Worm (Caenorhabditis elegans) whole organism, L2 larva: ENCODE measurements around the gene srbc-6.

Source experiments
- C34F6.9 ChIP-seq: fragments of 150-350 bp; optimal IDR thresholded peaks from 2 replicates; lab custom pipeline; 2014; ENCODE audit warnings: missing biosample characterization, missing genetic modification characterization
- ZK546.5 ChIP-seq: sonication (generic microtip); optimal IDR thresholded peaks from 2 replicates; lab custom pipeline; 2017; ENCODE audit warnings: missing biosample characterization, missing genetic modification characterization
- alr-1 ChIP-seq: fragments of 150-350 bp; optimal IDR thresholded peaks from 2 replicates; lab custom pipeline; 2014; ENCODE audit warnings: missing biosample characterization, missing genetic modification characterization
- aly-2 ChIP-seq: fragments of 150-350 bp; optimal IDR thresholded peaks from 2 replicates; lab custom pipeline; 2014; ENCODE audit warnings: missing biosample characterization, missing genetic modification characterization
- crh-2 ChIP-seq: sonication (generic microtip); optimal IDR thresholded peaks from 2 replicates; lab custom pipeline; 2017; ENCODE audit warnings: missing biosample characterization, missing genetic modification characterization
- egl-27 ChIP-seq: sonication (generic microtip); optimal IDR thresholded peaks from 3 replicates; lab custom pipeline; 2017; ENCODE audit warnings: missing biosample characterization, missing genetic modification reagents, missing genetic modification characterization
- fos-1 ChIP-seq: fragments of 150-350 bp; optimal IDR thresholded peaks from 2 replicates; lab custom pipeline; 2014; ENCODE audit warnings: missing biosample characterization, missing genetic modification characterization
- lsy-2 ChIP-seq, 2 experiments: fragments of 150-350 bp in 1 of 2; sonication (generic microtip) in 1 of 2; optimal IDR thresholded peaks; 2 replicates each; lab custom pipeline; 2014 to 2017; ENCODE audit warnings: missing biosample characterization in 2 of 2, missing genetic modification characterization in 2 of 2
- mab-5 ChIP-seq: fragments of 150-350 bp; optimal IDR thresholded peaks from 2 replicates; lab custom pipeline; 2014; ENCODE audit warnings: missing biosample characterization, missing genetic modification characterization
- nhr-12 ChIP-seq: fragments of 150-350 bp; optimal IDR thresholded peaks from 2 replicates; lab custom pipeline; 2014; ENCODE audit warnings: missing biosample characterization, missing genetic modification characterization
- skn-1 ChIP-seq: sonication (generic microtip); optimal IDR thresholded peaks from 2 replicates; lab custom pipeline; 2017; ENCODE audit warnings: missing biosample characterization, missing genetic modification characterization
- unc-55 ChIP-seq: fragments of 150-350 bp; sonication (generic microtip); optimal IDR thresholded peaks from 3 replicates; lab custom pipeline; 2014; ENCODE audit warnings: missing biosample characterization, missing genetic modification reagents, missing genetic modification characterization
- ztf-11 ChIP-seq: sonication (generic microtip); optimal IDR thresholded peaks from 2 replicates; lab custom pipeline; 2017; ENCODE audit warnings: missing biosample characterization, missing genetic modification characterization

DNA sequence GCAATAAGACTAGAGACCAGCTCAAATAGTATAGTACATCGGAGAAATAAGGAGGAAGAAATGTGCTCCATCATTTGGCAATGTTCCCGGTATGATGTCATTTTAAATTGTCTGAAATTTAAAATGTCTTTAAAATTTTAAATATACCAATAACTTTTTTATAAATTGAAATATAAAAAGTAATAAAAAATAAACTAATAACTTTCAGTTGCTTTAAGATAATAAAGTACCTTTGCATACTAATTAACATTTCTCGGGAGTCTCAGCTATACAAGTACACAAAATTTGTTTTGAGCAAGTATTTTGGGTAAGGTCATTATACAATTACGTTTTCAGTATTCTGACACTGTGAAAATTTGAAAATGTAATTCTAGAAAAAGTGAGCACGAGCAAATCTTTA is 18.1 kb upstream of the srbc-6 start, which contains the start of gene srab-6:
- TF ChIP-seq aly-2 (no peak), ZK546.5 (tag; lab: Kevin White, UChicago) (no peak), skn-1 (no peak), lsy-2 (tag; optimal IDR thresholded peaks at IDR 0.05; lab: Kevin White, UChicago) (no peak), ztf-11 (tag; lab: Kevin White, UChicago) (no peak), fos-1 (tag; lab: Kevin White, UChicago) (no peak), egl-27 (tag; lab: Kevin White, UChicago) (no peak), crh-2 (tag; lab: Kevin White, UChicago) (no peak), mab-5 (tag; lab: Kevin White, UChicago) (no peak), C34F6.9 (no peak), unc-55 (GFP tag; lab: Kevin White, UChicago) (no peak), alr-1 (tag; lab: Kevin White, UChicago) (no peak), nhr-12 (tag; lab: Kevin White, UChicago) (no peak)
